Worm (Caenorhabditis elegans) whole organism, young adult: ENCODE measurements around the gene srj-1.

Experiments used
- B0035.1 ChIP-seq: sonication (generic microtip); optimal IDR thresholded peaks from 2 replicates; lab custom pipeline; 2016; ENCODE audit warnings: missing genetic modification characterization, mild to moderate bottlenecking, missing compliant biosample characterization, missing genotype, missing genetic modification reagents
- B0336.3 ChIP-seq: fragments of 200-800 bp; sonication (Bioruptor generic); IDR thresholded peaks from 2 replicates; pipeline ENCODE4 v1.3.6; 2022; ENCODE audit warnings: missing genetic modification characterization, missing compliant biosample characterization
- F23B12.7 ChIP-seq: sonication (generic microtip); optimal IDR thresholded peaks from 2 replicates; lab custom pipeline; 2017; ENCODE audit warnings: missing genetic modification characterization, mild to moderate bottlenecking, missing compliant biosample characterization, antibody characterized with exemption, moderate library complexity; ENCODE audit not compliant: insufficient read depth
- F33H1.4 ChIP-seq: fragments of 200-800 bp; sonication (Bioruptor generic); IDR thresholded peaks from 2 replicates; pipeline ENCODE4 v1.3.6; 2022; ENCODE audit warnings: missing genetic modification reagents, missing genetic modification characterization, missing compliant biosample characterization
- F52B5.7 ChIP-seq: sonication (generic microtip); optimal IDR thresholded peaks from 2 replicates; lab custom pipeline; 2016; ENCODE audit warnings: mild to moderate bottlenecking, missing genetic modification characterization, missing compliant biosample characterization
- F55B11.4 ChIP-seq: sonication (generic microtip); optimal IDR thresholded peaks from 2 replicates; lab custom pipeline; 2016; ENCODE audit warnings: missing compliant biosample characterization, missing genetic modification characterization, borderline replicate concordance; ENCODE audit not compliant: insufficient read depth
- K11D2.4 ChIP-seq: fragments of 200-800 bp; sonication (Bioruptor generic); IDR thresholded peaks from 2 replicates; pipeline ENCODE4 v1.3.6; 2022; ENCODE audit warnings: missing genetic modification reagents, missing genetic modification characterization, missing compliant biosample characterization
- Y53G8AR.9 ChIP-seq: fragments of 200-800 bp; sonication (Bioruptor generic); conservative IDR thresholded peaks from 2 replicates; pipeline ENCODE4 v1.3.6; 2022; ENCODE audit warnings: missing genetic modification reagents, missing genetic modification characterization, missing compliant biosample characterization
- Y67H2A.10 ChIP-seq: fragments of 200-800 bp; sonication (Bioruptor generic); conservative IDR thresholded peaks from 2 replicates; pipeline ENCODE4 v1.3.6; 2022; ENCODE audit warnings: missing genetic modification reagents, missing genetic modification characterization, missing compliant biosample characterization
- Y95B8A.8 ChIP-seq: fragments of 200-800 bp; sonication (Bioruptor generic); IDR thresholded peaks from 2 replicates; pipeline ENCODE4 v1.3.6; 2022; ENCODE audit warnings: missing genetic modification reagents, missing genetic modification characterization, missing compliant biosample characterization
- ZK185.1 ChIP-seq: sonication (generic microtip); optimal IDR thresholded peaks from 2 replicates; lab custom pipeline; 2016; ENCODE audit warnings: mild to moderate bottlenecking, missing genetic modification characterization, missing compliant biosample characterization; ENCODE audit not compliant: poor library complexity, severe bottlenecking
- atf-7 ChIP-seq: sonication (generic microtip); optimal IDR thresholded peaks from 2 replicates; lab custom pipeline; 2017; ENCODE audit warnings: mild to moderate bottlenecking, missing genetic modification characterization, missing compliant biosample characterization
- attf-6 ChIP-seq: fragments of 200-800 bp; sonication (Bioruptor generic); IDR thresholded peaks from 2 replicates; pipeline ENCODE4 v1.3.6; 2022; ENCODE audit warnings: missing genetic modification reagents, missing genetic modification characterization, missing compliant biosample characterization
- bed-2 ChIP-seq: fragments of 200-800 bp; sonication (Bioruptor generic); IDR thresholded peaks from 2 replicates; pipeline ENCODE4 v1.3.6; 2022; ENCODE audit warnings: missing genetic modification reagents, missing genetic modification characterization, missing compliant biosample characterization
- cebp-1 ChIP-seq, 2 experiments: fragments of 200-800 bp in 1 of 2; sonication (Bioruptor generic) in 1 of 2; sonication (generic microtip) in 1 of 2; IDR thresholded peaks in 1 of 2; optimal IDR thresholded peaks in 1 of 2; 2 replicates each; pipeline versions ENCODE4 v1.3.6 to Lab custom; 2017 to 2022; ENCODE audit warnings: missing compliant biosample characterization in 2 of 2, missing genetic modification characterization in 2 of 2, mild to moderate bottlenecking in 1 of 2, missing genetic modification reagents in 1 of 2, moderate library complexity in 1 of 2
- ceh-27 ChIP-seq: fragments of 200-800 bp; sonication (Bioruptor generic); optimal IDR thresholded peaks from 2 replicates; lab custom pipeline; 2018; ENCODE audit warnings: mild to moderate bottlenecking, missing genetic modification characterization, moderate library complexity, missing compliant biosample characterization
- chd-7 ChIP-seq: sonication (generic microtip); optimal IDR thresholded peaks from 2 replicates; lab custom pipeline; 2016; ENCODE audit warnings: mild to moderate bottlenecking, missing genetic modification characterization, moderate library complexity, missing compliant biosample characterization
- dox-1 ChIP-seq: fragments of 200-800 bp; sonication (Bioruptor generic); IDR thresholded peaks from 2 replicates; pipeline ENCODE4 v1.3.6; 2022; ENCODE audit warnings: missing genetic modification reagents, missing genetic modification characterization, missing compliant biosample characterization
- egl-44 ChIP-seq: fragments of 200-800 bp; sonication (Bioruptor generic); IDR thresholded peaks from 2 replicates; pipeline ENCODE4 v1.3.6; 2022; ENCODE audit warnings: missing genetic modification reagents, missing genetic modification characterization, missing compliant biosample characterization
- ekl-4 ChIP-seq: fragments of 200-800 bp; sonication (Bioruptor generic); IDR thresholded peaks from 2 replicates; pipeline ENCODE4 v1.3.6; 2022; ENCODE audit warnings: missing genetic modification reagents, missing genetic modification characterization, missing compliant biosample characterization
- hlh-26 ChIP-seq: fragments of 200-800 bp; sonication (Bioruptor generic); conservative IDR thresholded peaks from 2 replicates; pipeline ENCODE4 v1.3.6; 2022; ENCODE audit warnings: missing genetic modification reagents, missing genetic modification characterization, missing compliant biosample characterization
- hmg-1.2 ChIP-seq: fragments of 200-800 bp; sonication (Bioruptor generic); IDR thresholded peaks from 2 replicates; pipeline ENCODE4 v1.3.6; 2022; ENCODE audit warnings: missing genetic modification reagents, missing genetic modification characterization, missing compliant biosample characterization
- hsf-1 ChIP-seq: fragments of 200-800 bp; sonication (Bioruptor generic); IDR thresholded peaks from 2 replicates; pipeline ENCODE4 v1.3.6; 2022; ENCODE audit warnings: missing genetic modification reagents, missing genetic modification characterization, missing compliant biosample characterization
- madf-3 ChIP-seq: fragments of 200-800 bp; sonication (Bioruptor generic); IDR thresholded peaks from 2 replicates; pipeline ENCODE4 v1.3.6; 2022; ENCODE audit warnings: missing genetic modification reagents, missing genetic modification characterization, missing compliant biosample characterization
- madf-6 ChIP-seq: fragments of 200-800 bp; sonication (Bioruptor generic); IDR thresholded peaks from 2 replicates; pipeline ENCODE4 v1.3.6; 2022; ENCODE audit warnings: missing genetic modification reagents, missing genetic modification characterization, missing compliant biosample characterization
- mcd-1 ChIP-seq: fragments of 200-800 bp; sonication (Bioruptor generic); IDR thresholded peaks from 2 replicates; pipeline ENCODE4 v1.3.6; 2022; ENCODE audit warnings: missing genetic modification reagents, missing genetic modification characterization, missing compliant biosample characterization
- nfyb-1 ChIP-seq: fragments of 200-800 bp; sonication (Bioruptor generic); IDR thresholded peaks from 2 replicates; pipeline ENCODE4 v1.3.6; 2022; ENCODE audit warnings: missing genetic modification reagents, missing genetic modification characterization, missing compliant biosample characterization
- nhr-80 ChIP-seq: sonication (generic microtip); optimal IDR thresholded peaks from 2 replicates; lab custom pipeline; 2016; ENCODE audit warnings: missing genetic modification characterization, missing compliant biosample characterization
- pbrm-1 ChIP-seq: fragments of 200-800 bp; sonication (Bioruptor generic); IDR thresholded peaks from 2 replicates; pipeline ENCODE4 v1.3.6; 2022; ENCODE audit warnings: missing genetic modification reagents, missing genetic modification characterization, missing compliant biosample characterization
- rcor-1 ChIP-seq: fragments of 200-800 bp; sonication (Bioruptor generic); IDR thresholded peaks from 2 replicates; pipeline ENCODE4 v1.3.6; 2022; ENCODE audit warnings: missing genetic modification reagents, missing genetic modification characterization, missing compliant biosample characterization
- repo-1 ChIP-seq: sonication (generic microtip); optimal IDR thresholded peaks from 2 replicates; lab custom pipeline; 2017; ENCODE audit warnings: mild to moderate bottlenecking, missing genetic modification characterization, missing compliant biosample characterization
- snpc-3.4 ChIP-seq: sonication (generic microtip); optimal IDR thresholded peaks from 2 replicates; lab custom pipeline; 2017; ENCODE audit warnings: missing genetic modification characterization, mild to moderate bottlenecking, missing compliant biosample characterization, antibody characterized with exemption, moderate library complexity, missing genotype, missing genetic modification reagents
- snpc-4 ChIP-seq, 5 experiments: fragments of 150-350 bp in 1 of 5; sonication (generic microtip) in 4 of 5; optimal IDR thresholded peaks; 2 replicates each; lab custom pipeline; 2014 to 2018; ENCODE audit warnings: missing genetic modification characterization in 5 of 5, missing biosample characterization in 3 of 5, antibody characterized with exemption in 2 of 5, mild to moderate bottlenecking in 2 of 5, missing compliant biosample characterization in 2 of 5, missing genotype in 2 of 5, moderate library complexity in 2 of 5, missing genetic modification reagents in 1 of 5
- tbx-9 ChIP-seq: sonication (generic microtip); optimal IDR thresholded peaks from 2 replicates; lab custom pipeline; 2016; ENCODE audit warnings: borderline replicate concordance, missing genetic modification characterization, inconsistent platforms, missing compliant biosample characterization
- unc-62 ChIP-seq: fragments of 150-350 bp; optimal IDR thresholded peaks from 2 replicates; lab custom pipeline; 2014; ENCODE audit warnings: missing biosample characterization, missing genetic modification reagents, missing genetic modification characterization
- zfh-2 ChIP-seq: fragments of 200-800 bp; sonication (Bioruptor generic); conservative IDR thresholded peaks from 2 replicates; pipeline ENCODE4 v1.3.6; 2022; ENCODE audit warnings: missing genetic modification reagents, missing genetic modification characterization, missing compliant biosample characterization

srj-1 gene

ce11 chrIV:11916907-11917306 lies 48.3 kb downstream of the srj-1 start, which contains the start of gene ZK822.10:
TSS of gene ZK822.10 (plus strand) at chrIV:11917137.
- no peak for TF ChIP-seq ZK185.1 (tag; lab: Kevin White, UChicago)
- TF ChIP-seq nhr-80 = peak; percentile 74
- TF ChIP-seq cebp-1 (GFP tag; IDR thresholded peaks at IDR 0.05; lab: Robert Waterston, UW) = no peak
- TF ChIP-seq cebp-1 (tag; optimal IDR thresholded peaks at IDR 0.05; lab: Kevin White, UChicago) = peak; percentile 6
- TF ChIP-seq unc-62 (GFP tag; lab: Kevin White, UChicago) = peak; percentile 48
- no peak for TF ChIP-seq B0336.3 (GFP tag; lab: Robert Waterston, UW)

DNA sequence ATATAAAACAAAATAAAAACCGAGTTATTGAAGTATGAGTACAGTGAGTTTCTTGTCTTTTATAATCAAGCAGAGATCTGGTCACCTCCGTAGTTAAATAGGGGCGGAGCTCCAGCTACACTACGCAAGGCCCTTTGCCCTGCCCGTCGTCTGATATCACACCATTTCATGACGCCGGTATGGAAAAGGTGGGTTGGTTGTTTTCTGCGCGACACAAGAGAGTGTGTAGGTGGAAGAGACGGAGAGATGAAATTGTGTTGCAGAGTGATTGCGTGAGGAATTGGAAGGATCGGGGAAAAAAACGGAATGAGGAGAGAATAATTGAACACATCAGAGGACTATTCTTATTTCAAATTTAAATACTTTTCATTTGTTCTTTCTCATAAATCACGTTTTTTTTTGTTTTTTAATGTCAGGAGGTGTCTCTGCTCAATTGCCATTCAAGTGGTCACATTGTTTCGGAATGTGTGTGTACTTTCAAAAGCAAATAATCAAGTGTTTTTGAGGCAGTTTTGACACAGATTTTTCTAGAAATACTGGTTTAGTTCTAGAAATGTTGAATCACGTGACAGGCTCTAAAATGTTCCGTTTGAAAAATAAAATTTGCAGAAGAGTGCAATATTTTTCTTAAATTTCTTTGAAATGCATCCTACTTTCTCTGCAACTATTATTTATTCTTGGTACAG lies 49.3 kb downstream of the srj-1 start, which contains the start of gene ZK822.9:
TSS of gene ZK822.9 (plus strand) at position 180 of the 686 bp plus-strand sequence.
- TF ChIP-seq hmg-1.2 (GFP tag; lab: Robert Waterston, UW) = peak; percentile 63
- peak; percentile 35 for TF ChIP-seq ceh-27 (GFP tag; lab: Kevin White, UChicago)
- TF ChIP-seq zfh-2 (GFP tag; lab: Robert Waterston, UW) = no peak
- peak; percentile 79 for TF ChIP-seq hsf-1 (GFP tag; lab: Robert Waterston, UW)
- no peak for TF ChIP-seq tbx-9 (tag; lab: Kevin White, UChicago)
- TF ChIP-seq nhr-80 = peak; percentile 65
- 0 out of 2 replicates have a peak, but pooled peaks have one; percentile 17 for TF ChIP-seq Y53G8AR.9 (GFP tag; lab: Robert Waterston, UW)
- TF ChIP-seq attf-6 (GFP tag; lab: Robert Waterston, UW) = no peak
- 0 out of 2 replicates have a peak, but pooled peaks have one; percentile 8 for TF ChIP-seq egl-44 (GFP tag; lab: Robert Waterston, UW)
- TF ChIP-seq snpc-4 (GFP tag; optimal IDR thresholded peaks at IDR 0.05; lab: Kevin White, UChicago) = no peak
- peak in 1 of 4 experiments; percentile 6 for TF ChIP-seq snpc-4 (tag; optimal IDR thresholded peaks at IDR 0.05; lab: Kevin White, UChicago)
- peak; percentile 9 for TF ChIP-seq unc-62 (GFP tag; lab: Kevin White, UChicago)
- TF ChIP-seq F52B5.7 (tag; lab: Kevin White, UChicago) = no peak
- no peak for TF ChIP-seq hlh-26 (GFP tag; lab: Robert Waterston, UW)
- peak; percentile 16 for TF ChIP-seq snpc-3.4
- TF ChIP-seq chd-7 (tag; lab: Kevin White, UChicago) = no peak

DNA sequence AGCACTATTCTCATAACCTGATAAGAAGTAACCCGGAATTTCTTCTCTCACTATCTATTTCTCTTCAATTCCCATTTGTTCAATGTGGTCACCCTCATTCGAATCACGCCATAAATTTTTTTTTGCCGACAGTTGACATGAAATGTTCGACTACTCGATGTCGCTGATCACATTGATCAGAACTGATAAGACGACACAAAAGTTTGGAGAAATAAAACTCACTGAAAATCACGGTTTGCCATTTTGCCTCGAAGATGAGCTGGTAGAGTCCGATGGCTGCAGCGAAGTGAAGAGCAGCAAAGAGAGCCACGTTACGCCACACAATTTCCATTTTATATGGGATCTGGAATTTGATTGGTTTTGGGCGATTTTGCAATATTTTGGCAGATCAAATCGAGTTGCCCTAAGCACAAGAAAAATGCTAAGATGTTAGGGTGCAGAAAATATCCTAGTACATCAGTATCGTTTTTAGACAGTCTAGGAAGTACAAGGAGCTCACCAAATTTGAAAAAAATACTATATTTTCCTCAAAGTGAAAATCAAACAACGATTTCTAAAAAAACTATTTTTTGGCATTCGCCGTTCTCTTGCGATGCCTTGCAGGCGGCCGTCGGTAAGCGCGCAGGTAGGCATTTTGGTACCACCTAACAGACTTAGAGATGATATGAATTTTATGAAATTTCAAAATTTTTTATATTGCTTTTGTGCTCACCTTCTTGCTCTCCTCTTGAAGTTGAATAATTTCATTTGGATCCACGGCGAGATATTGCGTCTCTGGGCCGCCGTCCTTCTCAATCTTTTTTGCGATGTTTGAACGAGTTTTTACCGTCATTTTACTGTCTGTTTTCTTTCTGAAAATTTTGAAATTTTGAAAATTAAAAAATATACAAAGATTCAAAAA lies 50.1 kb downstream of the srj-1 start, which contains the start of gene fat-6:
TSS of gene fat-6 (minus strand) at position 851 of the 901 bp plus-strand sequence.
- TF ChIP-seq K11D2.4 (GFP tag; lab: Robert Waterston, UW) = no peak
- peak; percentile 11; the same call in 1 of the 2 replicates for TF ChIP-seq mcd-1 (GFP tag; lab: Robert Waterston, UW)
- TF ChIP-seq rcor-1 = no peak
- TF ChIP-seq B0336.3 (GFP tag; lab: Robert Waterston, UW) = peak; percentile 33; the same call in 1 of the 2 replicates
- peak; percentile 75 for TF ChIP-seq repo-1 (tag; lab: Kevin White, UChicago)
- TF ChIP-seq B0035.1 (tag; lab: Kevin White, UChicago) = no peak
- TF ChIP-seq F55B11.4 (tag; lab: Kevin White, UChicago) = no peak
- 0 out of 2 replicates have a peak, but pooled peaks have one; percentile 14 for TF ChIP-seq dox-1 (GFP tag; lab: Robert Waterston, UW)
- TF ChIP-seq hlh-26 (GFP tag; lab: Robert Waterston, UW) = no peak
- no peak for TF ChIP-seq bed-2 (GFP tag; lab: Robert Waterston, UW)
- no peak for TF ChIP-seq Y67H2A.10 (GFP tag; lab: Robert Waterston, UW)
- TF ChIP-seq Y53G8AR.9 (GFP tag; lab: Robert Waterston, UW) = peak; percentile 58; the same call in 1 of the 2 replicates
- no peak for TF ChIP-seq nfyb-1 (GFP tag; lab: Robert Waterston, UW)
- TF ChIP-seq pbrm-1 (GFP tag; lab: Robert Waterston, UW) = peak; percentile 44; the same call in 1 of the 2 replicates
- TF ChIP-seq nhr-80 = peak; percentile 43
- 0 out of 2 replicates have a peak, but pooled peaks have one; percentile 65 for TF ChIP-seq madf-3
- peak; percentile 8 for TF ChIP-seq atf-7
- 0 out of 2 replicates have a peak, but pooled peaks have one; percentile 11 for TF ChIP-seq madf-6 (GFP tag; lab: Robert Waterston, UW)
- TF ChIP-seq ekl-4 (GFP tag; lab: Robert Waterston, UW) = 0 out of 2 replicates have a peak, but pooled peaks have one; percentile 30
- peak; percentile 8; the same call in 1 of the 2 replicates for TF ChIP-seq F33H1.4 (GFP tag; lab: Robert Waterston, UW)
- no peak for TF ChIP-seq cebp-1 (GFP tag; IDR thresholded peaks at IDR 0.05; lab: Robert Waterston, UW)
- TF ChIP-seq cebp-1 (tag; optimal IDR thresholded peaks at IDR 0.05; lab: Kevin White, UChicago) = peak; percentile 20
- TF ChIP-seq Y95B8A.8 (GFP tag; lab: Robert Waterston, UW) = no peak
- TF ChIP-seq F23B12.7 (tag; lab: Kevin White, UChicago) = no peak
- TF ChIP-seq chd-7 (tag; lab: Kevin White, UChicago) = no peak
